Worm (Caenorhabditis elegans) whole organism, mixed stage, embryonic: ENCODE data around the gene F23A7.8.
"Not testable (repeated sequence)": the region's sequence is repeated elsewhere in the genome, so short reads cannot be mapped to it uniquely, and the experiment has no call there.

ENCODE experiments used
- ceh-39 ChIP-seq: fragments of 150-350 bp; optimal IDR thresholded peaks from 2 replicates; lab custom pipeline; 2014; ENCODE audit warnings: missing biosample characterization, missing genetic modification characterization
- flh-1 ChIP-seq: fragments of 200-800 bp; sonication (Bioruptor generic); optimal IDR thresholded peaks from 2 replicates; lab custom pipeline; 2018; ENCODE audit warnings: mild to moderate bottlenecking, missing genetic modification characterization, moderate library complexity, missing compliant biosample characterization
- lin-13 ChIP-seq: fragments of 150-350 bp; optimal IDR thresholded peaks from 2 replicates; lab custom pipeline; 2014; ENCODE audit warnings: missing biosample characterization, missing genetic modification characterization
- unc-62 ChIP-seq: fragments of 150-350 bp; optimal IDR thresholded peaks from 2 replicates; lab custom pipeline; 2014; ENCODE audit warnings: missing biosample characterization, missing genetic modification reagents, missing genetic modification characterization

DNA sequence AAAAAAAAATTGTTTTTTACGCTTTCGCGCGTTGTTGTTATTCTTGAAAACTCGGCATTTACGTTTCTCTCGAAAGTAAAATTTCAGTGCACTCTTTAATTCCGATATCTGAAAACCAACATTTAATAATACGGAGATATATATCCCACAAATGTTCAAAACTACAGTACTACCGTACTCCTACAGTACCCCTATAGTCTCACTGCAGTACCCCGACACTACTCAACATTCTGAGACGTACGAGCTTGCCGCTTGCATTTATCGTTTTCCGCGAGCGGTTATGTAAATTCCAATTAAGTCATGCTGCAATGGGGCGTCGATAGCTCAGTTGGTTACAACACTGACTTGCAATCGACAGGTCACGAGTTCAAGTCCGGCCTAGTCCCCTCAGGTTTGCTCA is at the start of gene F23A7.8:
- TF ChIP-seq unc-62 (GFP tag; lab: Kevin White, UChicago); lin-13; ceh-39; flh-1: not testable (repeated sequence)
